Worm (Caenorhabditis elegans): ENCODE results near the gene H03E18.1.

Gene H03E18.1

DNA sequence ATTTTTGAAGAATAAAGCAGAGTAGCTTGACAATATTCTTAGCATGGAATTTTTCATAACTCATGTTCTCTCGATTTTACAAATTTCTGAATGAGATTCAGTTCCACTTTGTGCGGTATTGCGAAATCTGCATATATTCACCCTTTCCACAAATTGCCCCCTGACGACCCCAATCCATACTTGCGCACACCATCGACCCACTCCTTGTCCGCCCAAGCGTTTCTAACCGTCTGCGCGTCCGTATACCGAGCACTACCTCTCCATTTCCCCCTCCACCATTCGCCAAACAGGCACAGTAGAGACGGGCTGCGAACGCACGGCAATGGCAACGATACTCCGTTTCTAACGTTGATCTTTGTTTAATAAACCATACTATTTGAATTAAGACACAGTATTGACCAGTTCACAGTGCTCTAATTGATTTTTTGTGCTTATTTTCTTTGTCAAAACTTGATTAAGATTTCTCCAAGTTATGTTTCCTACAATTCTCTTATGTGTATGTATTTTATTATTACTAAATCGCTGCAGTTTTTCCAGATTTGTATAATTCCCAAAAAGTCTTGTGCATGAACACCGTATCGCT lies 49.0 kb downstream of the H03E18.1 start, which contains the start of gene utx-1:
utx-1 (plus strand) TSS at position 533 of the 583 bp plus-strand sequence.
- no peak for TF ChIP-seq ceh-79 (tag; optimal IDR thresholded peaks at IDR 0.05)
- TF ChIP-seq nfya-1 (tag; optimal IDR thresholded peaks at IDR 0.05; ENCODE audit: borderline replicate concordance, insufficient read depth), result no peak
- no peak for TF ChIP-seq attf-5 (GFP tag; optimal IDR thresholded peaks at IDR 0.05)
- no peak for TF ChIP-seq ztf-6 (GFP tag; IDR thresholded peaks at IDR 0.05)
- TF ChIP-seq nhr-27 (tag; optimal IDR thresholded peaks at IDR 0.05), result no peak
- no peak for TF ChIP-seq Y79H2A.3 (GFP tag; conservative IDR thresholded peaks at IDR 0.05)
- TF ChIP-seq ztf-18 (tag; optimal IDR thresholded peaks at IDR 0.05), result peak; percentile 9
- TF ChIP-seq sea-2 (GFP tag; IDR thresholded peaks at IDR 0.05), result no peak
- TF ChIP-seq lin-35 (GFP tag; optimal IDR thresholded peaks at IDR 0.05), result no peak
- TF ChIP-seq F22D6.2 (tag; optimal IDR thresholded peaks at IDR 0.05), result no peak
- TF ChIP-seq F52B5.7 (tag; optimal IDR thresholded peaks at IDR 0.05), result no peak
- TF ChIP-seq zfh-2 (GFP tag; conservative IDR thresholded peaks at IDR 0.05), result peak; percentile 44; the same call in 1 of the 2 replicates
- no peak for TF ChIP-seq F57A8.1 (GFP tag; optimal IDR thresholded peaks at IDR 0.05)
- TF ChIP-seq mcd-1 (GFP tag; IDR thresholded peaks at IDR 0.05), result no peak
- peak; percentile 86 for TF ChIP-seq cebp-1 (GFP tag; IDR thresholded peaks at IDR 0.05)
- peak; percentile 98 for TF ChIP-seq cebp-1 (tag; optimal IDR thresholded peaks at IDR 0.05)
- TF ChIP-seq lsl-1 (GFP tag; optimal IDR thresholded peaks at IDR 0.05), result no peak
- TF ChIP-seq pha-4 (tag; optimal IDR thresholded peaks at IDR 0.05), result no peak
- no peak for TF ChIP-seq lsy-27 (tag; optimal IDR thresholded peaks at IDR 0.05; ENCODE audit: borderline replicate concordance, insufficient read depth)
- peak; percentile 83; the same call in 1 of the 2 replicates for TF ChIP-seq hmg-1.2 (GFP tag; IDR thresholded peaks at IDR 0.05)
- TF ChIP-seq F49E8.2 (tag; optimal IDR thresholded peaks at IDR 0.05; ENCODE audit: insufficient read depth), result no peak
- no peak for TF ChIP-seq rcor-1 (GFP tag; IDR thresholded peaks at IDR 0.05)
- no peak for TF ChIP-seq hmg-20 (GFP tag; IDR thresholded peaks at IDR 0.05)
- peak; percentile 16 for TF ChIP-seq ZK185.1 (tag; optimal IDR thresholded peaks at IDR 0.05; ENCODE audit: poor library complexity, severe bottlenecking)
- TF ChIP-seq nhr-80 (tag; optimal IDR thresholded peaks at IDR 0.05), result no peak
- TF ChIP-seq C17E4.6 (GFP tag; IDR thresholded peaks at IDR 0.05), result no peak
- no peak for TF ChIP-seq snpc-4 (GFP tag; optimal IDR thresholded peaks at IDR 0.05)
- TF ChIP-seq snpc-4 (tag; optimal IDR thresholded peaks at IDR 0.05), result no peak
- TF ChIP-seq D2030.7 (GFP tag; IDR thresholded peaks at IDR 0.05), result no peak
- TF ChIP-seq B0035.1 (tag; optimal IDR thresholded peaks at IDR 0.05), result no peak
- no peak for TF ChIP-seq egl-18 (GFP tag; IDR thresholded peaks at IDR 0.05)
- TF ChIP-seq let-607 (tag; optimal IDR thresholded peaks at IDR 0.05), result no peak
- peak; percentile 30 for TF ChIP-seq lin-40 (tag; optimal IDR thresholded peaks at IDR 0.05)
- peak; percentile 78 for TF ChIP-seq attf-3 (GFP tag; conservative IDR thresholded peaks at IDR 0.05)

DNA sequence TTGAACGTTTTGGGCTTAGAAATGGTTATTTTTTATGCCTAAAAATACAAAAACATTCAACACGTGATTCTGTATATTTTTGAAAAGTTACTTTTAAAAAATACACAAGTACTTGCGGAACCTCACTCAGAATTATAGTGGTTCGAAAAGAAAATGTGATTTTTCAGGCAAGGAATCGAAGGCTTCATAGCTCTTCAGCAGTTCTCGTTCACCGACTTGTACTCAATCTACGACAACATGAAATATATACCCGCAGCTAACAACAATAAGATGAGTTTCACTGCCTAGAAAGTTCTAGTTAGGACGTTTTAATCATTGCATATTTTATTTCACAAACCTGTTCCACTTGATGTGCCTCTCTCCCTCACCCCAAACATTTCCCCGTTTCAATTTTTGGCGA lies 54.9 kb downstream of the H03E18.1 start:
- no peak for TF ChIP-seq hrde-1 (tag; optimal IDR thresholded peaks at IDR 0.05; ENCODE audit: borderline replicate concordance)
- TF ChIP-seq egl-18 (GFP tag; IDR thresholded peaks at IDR 0.05), result no peak
- no peak for TF ChIP-seq madf-6 (GFP tag; IDR thresholded peaks at IDR 0.05)
- TF ChIP-seq madf-10 (tag; optimal IDR thresholded peaks at IDR 0.05), result no peak
- TF ChIP-seq D2030.7 (GFP tag; IDR thresholded peaks at IDR 0.05), result no peak
- TF ChIP-seq lin-26 (GFP tag; IDR thresholded peaks at IDR 0.05), result no peak
- no peak for TF ChIP-seq rec-8 (tag; optimal IDR thresholded peaks at IDR 0.05)

All from whole organism, young adult.